Worm (Caenorhabditis elegans) whole organism, L4 larva: ENCODE results near the gene W08E12.5.

Source experiments
- F10B5.3 ChIP-seq: sonication (generic microtip); optimal IDR thresholded peaks from 2 replicates; lab custom pipeline; 2016; ENCODE audit warnings: mild to moderate bottlenecking, missing genetic modification characterization, missing compliant biosample characterization
- duxl-1 ChIP-seq: sonication (generic microtip); optimal IDR thresholded peaks from 2 replicates; lab custom pipeline; 2016; ENCODE audit warnings: mild to moderate bottlenecking, missing genetic modification characterization, moderate library complexity, missing compliant biosample characterization; ENCODE audit not compliant: poor library complexity
- jun-1 ChIP-seq: fragments of 150-350 bp; optimal IDR thresholded peaks from 2 replicates; lab custom pipeline; 2014; ENCODE audit warnings: missing biosample characterization, missing genetic modification reagents, missing genetic modification characterization
- mxl-2 ChIP-seq: fragments of 200-800 bp; sonication (Bioruptor generic); conservative IDR thresholded peaks from 2 replicates; pipeline ENCODE4 v1.3.6; 2022; ENCODE audit warnings: missing genetic modification reagents, missing genetic modification characterization, missing compliant biosample characterization
- nhr-237 ChIP-seq: sonication (generic microtip); optimal IDR thresholded peaks from 2 replicates; lab custom pipeline; 2017; ENCODE audit warnings: missing biosample characterization, missing genetic modification characterization
- pqm-1 ChIP-seq: sonication (generic microtip); optimal IDR thresholded peaks from 2 replicates; lab custom pipeline; 2017; ENCODE audit warnings: missing biosample characterization, missing genetic modification characterization
- unc-62 ChIP-seq, 3 experiments: fragments of 150-350 bp in 1 of 3; sonication (generic microtip); optimal IDR thresholded peaks in 2 of 3; peaks in 1 of 3; 1 replicate in 1 of 3; 2 replicates in 2 of 3; lab custom pipeline; 2014 to 2017; ENCODE audit warnings: missing biosample characterization in 3 of 3, missing genetic modification characterization in 3 of 3, missing genetic modification reagents in 3 of 3, missing genotype in 1 of 3

- TF ChIP-seq unc-62 (GFP tag; optimal IDR thresholded peaks at IDR 0.05 in 1 of 2; lab: Kevin White, UChicago) (peak in 1 of 2 experiments; percentile 9), unc-62 (tag; optimal IDR thresholded peaks at IDR 0.05; lab: Kevin White, UChicago) (no peak), nhr-237 (tag; lab: Kevin White, UChicago) (no peak), mxl-2 (GFP tag; lab: Robert Waterston, UW) (no peak), F10B5.3 (tag; lab: Kevin White, UChicago) (no peak), pqm-1 (tag; lab: Kevin White, UChicago) (no peak), duxl-1 (tag; lab: Kevin White, UChicago) (no peak), jun-1 (tag; lab: Kevin White, UChicago) (no peak)
These were observed 36.7 kb downstream of the W08E12.5 start for ce11 chrIV:3337275-3337674.
